Fruit fly (Drosophila melanogaster) whole organism, embryonic: ENCODE data around the gene CG8136.

Source experiments
- BtbVII ChIP-seq: fragments of 200-800 bp; sonication (Bioruptor generic); optimal IDR thresholded peaks from 3 replicates; lab custom pipeline; 2017; ENCODE audit warnings: missing biosample characterization, mild to moderate bottlenecking, missing genetic modification characterization
- CG11695 ChIP-seq: fragments of 200-800 bp; sonication (Bioruptor generic); IDR thresholded peaks from 3 replicates; pipeline ENCODE4 v1.3.6; 2022; ENCODE audit warnings: missing biosample characterization, missing genetic modification characterization
- Opbp ChIP-seq: fragments of 200-800 bp; sonication (Bioruptor generic); IDR thresholded peaks from 3 replicates; pipeline ENCODE4 v1.3.6; 2022; ENCODE audit warnings: missing biosample characterization, missing genetic modification characterization; ENCODE audit not compliant: partially characterized antibody
- Sry-δ ChIP-seq: fragments of 200-800 bp; sonication (Bioruptor generic); optimal IDR thresholded peaks from 2 replicates; lab custom pipeline; 2016; ENCODE audit warnings: missing biosample characterization, missing genetic modification characterization
- ara ChIP-seq: fragments of 200-800 bp; sonication (Bioruptor generic); IDR thresholded peaks from 2 replicates; pipeline ENCODE4 v1.3.6; 2022; ENCODE audit warnings: missing biosample characterization, missing genetic modification characterization

dm6 chr3R:8699230-8699629 is 21.9 kb upstream of the CG8136 start:
- TF ChIP-seq ara (GFP tag; lab: Robert Waterston, UW) (no peak), CG11695 (GFP tag; lab: Robert Waterston, UW) (no peak), Opbp (no peak), Sry-δ (GFP tag; lab: Kevin White, UChicago) (no peak), BtbVII (GFP tag; lab: Kevin White, UChicago) (no peak)
